Worm (Caenorhabditis elegans) whole organism, L1 larva: ENCODE results near the gene lec-2.

Source experiments
- C04F5.9 ChIP-seq: sonication (generic microtip); optimal IDR thresholded peaks from 2 replicates; lab custom pipeline; 2016; ENCODE audit warnings: missing genetic modification characterization, missing compliant biosample characterization
- C16A3.4 ChIP-seq: fragments of 150-350 bp; optimal IDR thresholded peaks from 2 replicates; lab custom pipeline; 2014; ENCODE audit warnings: missing biosample characterization, missing genetic modification characterization
- F16B12.6 ChIP-seq: fragments of 150-350 bp; optimal IDR thresholded peaks from 2 replicates; lab custom pipeline; 2014; ENCODE audit warnings: missing biosample characterization, missing genetic modification characterization
- alr-1 ChIP-seq: fragments of 200-800 bp; sonication (Bioruptor generic); optimal IDR thresholded peaks from 2 replicates; lab custom pipeline; 2018; ENCODE audit warnings: borderline replicate concordance, mild to moderate bottlenecking, missing genetic modification characterization, missing compliant biosample characterization
- ceh-63 ChIP-seq: fragments of 200-800 bp; sonication (Bioruptor generic); optimal IDR thresholded peaks from 2 replicates; lab custom pipeline; 2018; ENCODE audit warnings: mild to moderate bottlenecking, missing genetic modification characterization, missing compliant biosample characterization
- ceh-8 ChIP-seq: fragments of 200-800 bp; sonication (Bioruptor generic); optimal IDR thresholded peaks from 2 replicates; lab custom pipeline; 2018; ENCODE audit warnings: mild to moderate bottlenecking, missing genetic modification characterization, moderate library complexity, missing compliant biosample characterization
- ces-1 ChIP-seq: fragments of 150-350 bp; optimal IDR thresholded peaks from 2 replicates; lab custom pipeline; 2014; ENCODE audit warnings: missing biosample characterization, missing genetic modification reagents, missing genetic modification characterization
- dpl-1 ChIP-seq, 3 experiments: fragments of 150-350 bp in 2 of 3; sonication (generic microtip) in 1 of 3; optimal IDR thresholded peaks; 2 replicates each; lab custom pipeline; 2014 to 2017; ENCODE audit warnings: missing biosample characterization in 3 of 3, missing genetic modification characterization in 3 of 3, missing genetic modification reagents in 3 of 3
- dsc-1 ChIP-seq: sonication (generic microtip); optimal IDR thresholded peaks from 2 replicates; lab custom pipeline; 2016; ENCODE audit warnings: mild to moderate bottlenecking, missing genetic modification characterization, missing compliant biosample characterization
- efl-1 ChIP-seq, 4 experiments: fragments of 150-350 bp; optimal IDR thresholded peaks in 3 of 4; peaks in 1 of 4; 1 replicate in 1 of 4; 2 replicates in 3 of 4; lab custom pipeline; 2014; ENCODE audit warnings: missing biosample characterization in 2 of 4, missing genetic modification characterization in 2 of 4, missing genetic modification reagents in 2 of 4
- efl-3 ChIP-seq: fragments of 200-800 bp; sonication (Bioruptor generic); optimal IDR thresholded peaks from 2 replicates; lab custom pipeline; 2018; ENCODE audit warnings: mild to moderate bottlenecking, missing genetic modification characterization, missing compliant biosample characterization
- egl-13 ChIP-seq: sonication (generic microtip); optimal IDR thresholded peaks from 2 replicates; lab custom pipeline; 2016; ENCODE audit warnings: missing genotype, missing genetic modification reagents, missing genetic modification characterization, missing compliant biosample characterization
- elt-2 ChIP-seq: sonication (generic microtip); optimal IDR thresholded peaks from 2 replicates; lab custom pipeline; 2016; ENCODE audit warnings: missing genetic modification characterization, mild to moderate bottlenecking, inconsistent platforms, missing compliant biosample characterization, missing genetic modification reagents
- fkh-10 ChIP-seq: sonication (generic microtip); optimal IDR thresholded peaks from 2 replicates; lab custom pipeline; 2017; ENCODE audit warnings: missing biosample characterization, missing genetic modification reagents, missing genetic modification characterization
- fkh-4 ChIP-seq: sonication (generic microtip); optimal IDR thresholded peaks from 2 replicates; lab custom pipeline; 2016; ENCODE audit warnings: missing compliant biosample characterization, missing genetic modification characterization, borderline replicate concordance
- hpl-2 ChIP-seq: fragments of 150-350 bp; optimal IDR thresholded peaks from 2 replicates; lab custom pipeline; 2014; ENCODE audit warnings: missing biosample characterization, missing genetic modification reagents, missing genetic modification characterization
- irx-1 ChIP-seq: sonication (generic microtip); optimal IDR thresholded peaks from 2 replicates; lab custom pipeline; 2016; ENCODE audit warnings: missing genetic modification characterization, missing compliant biosample characterization
- isw-1 ChIP-seq: fragments of 200-800 bp; sonication (Bioruptor generic); IDR thresholded peaks from 2 replicates; pipeline ENCODE4 v1.3.6; 2022; ENCODE audit warnings: missing genetic modification characterization, missing compliant biosample characterization
- jun-1 ChIP-seq: fragments of 150-350 bp; optimal IDR thresholded peaks from 2 replicates; lab custom pipeline; 2014; ENCODE audit warnings: missing biosample characterization, missing genetic modification reagents, missing genetic modification characterization
- lin-14 ChIP-seq: fragments of 200-800 bp; sonication (Bioruptor generic); optimal IDR thresholded peaks from 2 replicates; lab custom pipeline; 2018; ENCODE audit warnings: mild to moderate bottlenecking, missing genetic modification characterization, moderate library complexity, missing compliant biosample characterization
- mef-2 ChIP-seq: fragments of 150-350 bp; optimal IDR thresholded peaks from 2 replicates; lab custom pipeline; 2014; ENCODE audit warnings: missing biosample characterization, missing genetic modification characterization
- mep-1 ChIP-seq: fragments of 150-350 bp; optimal IDR thresholded peaks from 2 replicates; lab custom pipeline; 2014; ENCODE audit warnings: missing biosample characterization, missing genetic modification characterization
- nhr-11 ChIP-seq: fragments of 150-350 bp; optimal IDR thresholded peaks from 2 replicates; lab custom pipeline; 2014; ENCODE audit warnings: missing biosample characterization, missing genetic modification characterization
- nhr-19 ChIP-seq: fragments of 200-800 bp; sonication (Bioruptor generic); conservative IDR thresholded peaks from 2 replicates; pipeline ENCODE4 v1.3.6; 2022; ENCODE audit warnings: missing genetic modification characterization, missing compliant biosample characterization
- nhr-237 ChIP-seq: fragments of 150-350 bp; optimal IDR thresholded peaks from 2 replicates; lab custom pipeline; 2014; ENCODE audit warnings: missing biosample characterization, missing genetic modification characterization
- nhr-77 ChIP-seq: fragments of 150-350 bp; optimal IDR thresholded peaks from 2 replicates; lab custom pipeline; 2014; ENCODE audit warnings: missing biosample characterization, missing genetic modification characterization
- nhr-85 ChIP-seq: sonication (generic microtip); peaks from one replicate; lab custom pipeline; 2016; ENCODE audit warnings: missing genetic modification characterization, inconsistent platforms, missing compliant biosample characterization
- nhr-90 ChIP-seq: sonication (generic microtip); optimal IDR thresholded peaks from 2 replicates; lab custom pipeline; 2016; ENCODE audit warnings: mild to moderate bottlenecking, missing genetic modification characterization, missing compliant biosample characterization; ENCODE audit not compliant: poor library complexity
- pag-3 ChIP-seq: sonication (generic microtip); optimal IDR thresholded peaks from 2 replicates; lab custom pipeline; 2017; ENCODE audit warnings: missing genetic modification characterization, mild to moderate bottlenecking, missing compliant biosample characterization, antibody characterized with exemption, borderline replicate concordance; ENCODE audit not compliant: insufficient read depth
- pax-3 ChIP-seq: fragments of 200-800 bp; sonication (Bioruptor generic); optimal IDR thresholded peaks from 2 replicates; lab custom pipeline; 2018; ENCODE audit warnings: mild to moderate bottlenecking, missing genetic modification characterization, moderate library complexity, missing compliant biosample characterization
- rnt-1 ChIP-seq: sonication (generic microtip); optimal IDR thresholded peaks from 2 replicates; lab custom pipeline; 2016; ENCODE audit warnings: mild to moderate bottlenecking, missing genetic modification characterization, moderate library complexity, missing compliant biosample characterization
- skn-1 ChIP-seq: fragments of 150-350 bp; optimal IDR thresholded peaks from 2 replicates; lab custom pipeline; 2014; ENCODE audit warnings: missing biosample characterization, missing genetic modification characterization
- snu-23 ChIP-seq: sonication (generic microtip); optimal IDR thresholded peaks from 2 replicates; lab custom pipeline; 2016; ENCODE audit warnings: missing genetic modification characterization, missing compliant biosample characterization
- sptf-1 ChIP-seq: fragments of 150-350 bp; optimal IDR thresholded peaks from 2 replicates; lab custom pipeline; 2014; ENCODE audit warnings: missing biosample characterization, missing genetic modification characterization
- tbx-2 ChIP-seq: sonication (generic microtip); optimal IDR thresholded peaks from 2 replicates; lab custom pipeline; 2016; ENCODE audit warnings: missing genetic modification characterization, missing compliant biosample characterization
- unc-130 ChIP-seq: fragments of 150-350 bp; optimal IDR thresholded peaks from 2 replicates; lab custom pipeline; 2017; ENCODE audit warnings: missing biosample characterization, missing genetic modification characterization, inconsistent platforms
- unc-86 ChIP-seq: sonication (generic microtip); optimal IDR thresholded peaks from 2 replicates; lab custom pipeline; 2016; ENCODE audit warnings: missing genetic modification characterization, missing compliant biosample characterization
- vab-15 ChIP-seq: sonication (generic microtip); optimal IDR thresholded peaks from 2 replicates; lab custom pipeline; 2017; ENCODE audit warnings: missing genotype, mild to moderate bottlenecking, missing genetic modification characterization, missing compliant biosample characterization
- zag-1 ChIP-seq: fragments of 150-350 bp; optimal IDR thresholded peaks from 2 replicates; lab custom pipeline; 2014; ENCODE audit warnings: missing biosample characterization, missing genetic modification characterization

Gene lec-2

DNA sequence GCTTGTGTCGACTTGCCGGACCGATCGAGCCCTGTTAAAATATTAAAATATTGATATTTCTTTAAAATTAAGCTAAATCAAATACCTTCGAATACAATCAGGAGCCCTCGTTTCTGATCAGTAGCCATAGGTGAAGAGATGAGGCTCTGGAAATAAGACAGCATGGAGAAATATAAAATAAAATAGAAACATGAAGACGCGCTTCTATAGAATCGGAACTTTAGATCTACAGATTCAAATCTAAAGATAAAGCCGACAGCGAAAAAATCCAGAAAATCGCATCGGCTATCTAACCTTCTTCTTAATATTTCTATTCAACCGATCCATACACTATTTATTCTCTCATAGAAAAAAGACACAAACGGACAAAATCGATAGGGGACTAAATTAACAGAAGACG lies 49.0 kb downstream of the lec-2 start, which contains the start of gene dtmk-1:
TSS of gene dtmk-1 (minus strand) at position 146 of the 400 bp plus-strand sequence.
- no peak for TF ChIP-seq ceh-8 (GFP tag; lab: Kevin White, UChicago)
- TF ChIP-seq egl-13 (tag; lab: Kevin White, UChicago), result no peak
- no peak for TF ChIP-seq nhr-77 (tag; lab: Kevin White, UChicago)
- TF ChIP-seq nhr-19 (GFP tag; lab: Robert Waterston, UW), result no peak
- TF ChIP-seq nhr-237 (tag; lab: Kevin White, UChicago), result no peak
- no peak for TF ChIP-seq hpl-2
- no peak for TF ChIP-seq mef-2 (tag; lab: Kevin White, UChicago)
- TF ChIP-seq mep-1 (tag; lab: Kevin White, UChicago), result no peak
- no peak for TF ChIP-seq zag-1
- no peak for TF ChIP-seq skn-1 (tag; lab: Kevin White, UChicago)
- TF ChIP-seq nhr-90 (tag; lab: Kevin White, UChicago), result peak; percentile 3
- TF ChIP-seq efl-1 (optimal IDR thresholded peaks at IDR 0.05; lab: Kevin White, UChicago), result no peak
- peak in 1 of 2 experiments; percentile 86 for TF ChIP-seq efl-1 (GFP tag; optimal IDR thresholded peaks at IDR 0.05 in 1 of 2; lab: Kevin White, UChicago)
- TF ChIP-seq vab-15 (tag; lab: Kevin White, UChicago), result no peak
- no peak for TF ChIP-seq isw-1 (GFP tag; lab: Robert Waterston, UW)
- peak; percentile 57 for TF ChIP-seq nhr-85
- TF ChIP-seq fkh-4, result no peak
- TF ChIP-seq ces-1 (GFP tag; lab: Kevin White, UChicago), result no peak
- no peak for TF ChIP-seq nhr-11
- peak; percentile 4 for TF ChIP-seq elt-2 (tag; lab: Kevin White, UChicago)
- TF ChIP-seq dsc-1 (tag; lab: Kevin White, UChicago), result no peak
- TF ChIP-seq C04F5.9 (tag; lab: Kevin White, UChicago), result no peak
- no peak for TF ChIP-seq rnt-1

DNA sequence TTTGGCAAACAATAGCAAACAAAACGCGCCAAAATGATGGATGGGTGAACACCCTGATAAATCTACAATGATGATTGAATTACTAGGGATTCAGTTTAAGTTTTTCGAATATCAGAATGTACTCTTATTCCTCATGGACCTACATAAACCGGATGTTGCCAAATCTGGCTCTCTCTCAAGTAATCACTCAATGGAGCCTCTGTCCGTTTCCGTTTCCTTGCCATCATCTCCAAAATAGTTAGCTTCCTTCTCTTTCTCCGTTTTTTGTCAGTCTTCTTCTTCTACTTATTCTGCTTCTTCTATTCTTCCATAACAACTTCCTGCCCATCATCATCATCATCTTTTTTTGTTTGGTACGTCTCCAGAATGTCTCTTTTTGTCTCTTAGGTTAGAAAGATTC lies 50.7 kb downstream of the lec-2 start:
- TF ChIP-seq tbx-2 (tag; lab: Kevin White, UChicago) (peak; percentile 37), F16B12.6 (tag; lab: Kevin White, UChicago) (no peak)

DNA sequence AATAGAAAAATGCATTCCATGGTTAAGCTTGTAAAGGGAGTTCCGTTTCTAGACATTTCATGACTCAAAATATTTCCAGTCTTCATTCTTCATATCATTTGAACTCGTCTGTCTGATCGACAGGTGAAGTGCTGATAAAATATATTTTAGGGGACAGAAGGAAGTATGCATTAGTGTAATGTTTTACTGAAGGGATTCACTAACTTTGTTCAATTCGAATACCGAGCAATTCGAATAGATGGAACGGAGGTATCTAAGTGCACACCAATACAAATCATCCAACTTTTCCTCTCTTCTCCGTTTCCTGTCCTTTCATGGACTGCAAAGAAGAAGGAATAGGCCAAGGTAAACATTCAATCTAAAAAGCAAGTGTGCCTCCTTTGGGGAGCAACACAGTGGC lies 52.2 kb downstream of the lec-2 start:
- no peak for TF ChIP-seq dpl-1 (GFP tag; optimal IDR thresholded peaks at IDR 0.05; lab: Kevin White, UChicago)
- TF ChIP-seq unc-86 (tag; lab: Kevin White, UChicago), result no peak
- no peak for TF ChIP-seq nhr-77 (tag; lab: Kevin White, UChicago)
- TF ChIP-seq dsc-1 (tag; lab: Kevin White, UChicago), result no peak
- no peak for TF ChIP-seq pag-3
- no peak for TF ChIP-seq jun-1 (tag; lab: Kevin White, UChicago)

DNA sequence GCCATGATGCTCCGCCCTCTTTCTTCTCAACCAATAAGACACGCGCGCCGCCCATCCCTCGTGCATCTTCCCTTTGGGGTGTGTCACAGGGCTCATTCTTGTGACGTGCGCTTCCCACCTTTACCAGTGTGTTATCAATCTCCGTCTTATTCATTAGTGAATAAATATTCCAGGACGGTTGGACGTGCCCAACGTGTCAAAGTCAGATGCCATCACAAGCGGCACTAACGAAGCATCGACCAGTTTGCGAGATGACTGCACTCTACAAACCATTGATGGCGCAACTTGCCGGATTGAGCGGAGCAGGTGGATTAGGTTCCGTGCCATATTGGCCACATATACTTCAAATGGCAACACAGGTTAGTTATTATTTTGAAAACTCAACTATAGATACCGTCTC lies 55.9 kb downstream of the lec-2 start:
- TF ChIP-seq sptf-1 (tag; lab: Kevin White, UChicago), result no peak
- TF ChIP-seq snu-23, result no peak
- TF ChIP-seq fkh-10 (GFP tag; lab: Kevin White, UChicago), result no peak
- TF ChIP-seq alr-1 (tag; lab: Kevin White, UChicago), result no peak
- TF ChIP-seq unc-86 (tag; lab: Kevin White, UChicago), result no peak
- TF ChIP-seq irx-1 (tag; lab: Kevin White, UChicago), result no peak
- no peak for TF ChIP-seq pax-3
- no peak for TF ChIP-seq lin-14
- no peak for TF ChIP-seq ceh-63 (GFP tag; lab: Kevin White, UChicago)
- TF ChIP-seq C16A3.4, result no peak
- no peak for TF ChIP-seq unc-130 (tag; lab: Kevin White, UChicago)
- no peak for TF ChIP-seq efl-3 (GFP tag; lab: Kevin White, UChicago)
